Worm (Caenorhabditis elegans): ENCODE data around the gene ugt-20.

The ugt-20 gene

DNA sequence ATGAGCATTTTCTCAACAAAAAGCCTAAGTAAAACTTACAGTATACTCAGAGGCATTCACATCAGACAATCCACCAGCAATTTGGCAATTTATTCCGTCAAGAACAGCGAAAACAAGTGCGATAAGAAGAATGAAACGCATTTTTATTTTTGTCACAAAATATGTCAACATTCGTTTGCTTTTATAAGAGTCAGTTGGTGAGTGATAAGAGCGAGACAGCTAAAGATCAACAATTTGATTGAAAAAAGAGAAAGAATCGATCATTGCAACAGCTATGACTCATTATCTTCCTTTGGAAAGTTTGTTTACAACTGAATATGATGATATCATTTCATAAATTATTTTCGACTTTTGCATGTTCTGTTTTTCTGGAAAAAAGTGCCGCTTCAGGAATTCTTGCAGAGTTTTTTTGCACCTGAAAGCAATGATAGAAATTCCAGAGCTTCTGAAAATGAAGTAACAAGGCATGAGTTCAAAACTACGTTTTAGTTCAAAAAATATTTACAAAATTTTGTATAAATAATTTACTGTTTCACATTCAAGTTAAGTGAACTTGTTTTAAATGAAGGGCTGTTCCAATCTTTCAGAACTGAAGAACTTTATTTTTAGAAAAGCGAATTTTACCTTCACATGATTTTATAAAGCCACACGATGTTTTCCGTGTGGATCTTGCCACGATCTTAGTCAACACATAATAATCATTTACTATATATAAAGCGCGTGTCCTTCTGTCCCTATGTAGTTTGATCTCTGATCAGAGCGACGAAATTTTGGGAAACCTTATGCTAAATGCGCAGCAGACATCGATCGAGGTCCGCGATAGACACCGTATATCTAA, 10.3 kb upstream of the ugt-20 start, which contains the start of gene cpi-1 (continued):
- TF ChIP-seq lin-1 (GFP tag; IDR thresholded peaks at IDR 0.05) = no peak
- TF ChIP-seq F49E8.2 (tag; optimal IDR thresholded peaks at IDR 0.05; ENCODE audit: borderline replicate concordance) = no peak
- no peak for TF ChIP-seq ztf-7 (tag; optimal IDR thresholded peaks at IDR 0.05)
- TF ChIP-seq lin-13 (GFP tag; optimal IDR thresholded peaks at IDR 0.05) = no peak
- TF ChIP-seq aha-1 (tag) = peak; percentile 91
- no peak for TF ChIP-seq daf-8 (GFP tag; IDR thresholded peaks at IDR 0.05)
- TF ChIP-seq hlh-30 (tag; optimal IDR thresholded peaks at IDR 0.05; ENCODE audit: insufficient read depth) = peak; percentile 15
- no peak for TF ChIP-seq tag-97 (GFP tag; IDR thresholded peaks at IDR 0.05)
- TF ChIP-seq zag-1 (tag; optimal IDR thresholded peaks at IDR 0.05) = no peak
- peak; percentile 47 for TF ChIP-seq dmd-6 (GFP tag; IDR thresholded peaks at IDR 0.05)
- TF ChIP-seq daf-12 (tag; optimal IDR thresholded peaks at IDR 0.05) = no peak
- no peak for TF ChIP-seq ceh-82 (tag; optimal IDR thresholded peaks at IDR 0.05)
- TF ChIP-seq zip-2 (tag; optimal IDR thresholded peaks at IDR 0.05) = no peak
- TF ChIP-seq spr-3 (GFP tag; optimal IDR thresholded peaks at IDR 0.05) = no peak
- peak; percentile 54 for TF ChIP-seq nhr-28 (tag; optimal IDR thresholded peaks at IDR 0.05)
- peak; percentile 48; the same call in 1 of the 2 replicates for TF ChIP-seq snpc-1.2 (GFP tag; IDR thresholded peaks at IDR 0.05)
- no peak for TF ChIP-seq ztf-11 (tag; optimal IDR thresholded peaks at IDR 0.05)
- peak in 1 of 2 experiments; percentile 34 for TF ChIP-seq daf-16 (GFP tag; optimal IDR thresholded peaks at IDR 0.05)
- TF ChIP-seq daf-16 (tag; optimal IDR thresholded peaks at IDR 0.05) = peak; percentile 99
- peak; percentile 85 for TF ChIP-seq dve-1 (tag; optimal IDR thresholded peaks at IDR 0.05; ENCODE audit: insufficient read depth)

DNA sequence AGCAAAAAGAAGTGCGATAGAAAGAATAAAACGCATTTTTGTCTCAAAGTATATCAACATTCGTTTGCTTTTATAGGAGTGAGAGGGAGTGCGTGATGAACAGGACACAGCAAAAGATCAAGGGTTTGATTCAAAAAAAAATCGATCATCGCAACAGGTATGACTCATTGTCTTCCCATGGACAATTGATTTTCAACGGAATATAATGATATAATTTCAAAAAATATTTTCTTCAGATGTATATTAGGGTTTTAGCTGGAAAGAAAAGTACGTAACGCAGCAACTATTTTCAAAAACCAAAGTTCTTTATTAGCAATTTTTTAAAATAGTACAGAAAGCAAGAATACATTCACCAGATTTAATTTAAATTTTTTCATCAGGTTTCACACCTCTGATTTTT, 8.9 kb upstream of the ugt-20 start, which contains the start of gene K08B4.7:
K08B4.7 (minus strand) TSS at position 101 of the 400 bp plus-strand sequence.
- TF ChIP-seq lir-3 (tag; optimal IDR thresholded peaks at IDR 0.05) (no peak), nhr-237 (tag; optimal IDR thresholded peaks at IDR 0.05) (no peak), unc-130 (GFP tag; optimal IDR thresholded peaks at IDR 0.05) (no peak), T20F7.1 (GFP tag; optimal IDR thresholded peaks at IDR 0.05) (no peak), rbr-2 (tag; optimal IDR thresholded peaks at IDR 0.05) (no peak), mdl-1 (tag; optimal IDR thresholded peaks at IDR 0.05) (no peak), aha-1 (tag) (peak; percentile 34), ceh-20 (GFP tag; IDR thresholded peaks at IDR 0.05) (no peak), dve-1 (tag; optimal IDR thresholded peaks at IDR 0.05; ENCODE audit: insufficient read depth) (peak; percentile 3), hlh-11 (tag; optimal IDR thresholded peaks at IDR 0.05) (no peak), D1046.2 (GFP tag; IDR thresholded peaks at IDR 0.05) (no peak), attf-4 (tag; optimal IDR thresholded peaks at IDR 0.05) (no peak), daf-16 (GFP tag; optimal IDR thresholded peaks at IDR 0.05) (no peak), daf-16 (tag; optimal IDR thresholded peaks at IDR 0.05) (no peak), vab-7 (GFP tag; IDR thresholded peaks at IDR 0.05) (no peak), nhr-28 (tag; optimal IDR thresholded peaks at IDR 0.05) (peak; percentile 7), nhr-42 (GFP tag; IDR thresholded peaks at IDR 0.05) (no peak), ceh-62 (tag; optimal IDR thresholded peaks at IDR 0.05) (no peak), aly-2 (tag; optimal IDR thresholded peaks at IDR 0.05) (no peak), ces-1 (GFP tag; optimal IDR thresholded peaks at IDR 0.05) (no peak)

DNA sequence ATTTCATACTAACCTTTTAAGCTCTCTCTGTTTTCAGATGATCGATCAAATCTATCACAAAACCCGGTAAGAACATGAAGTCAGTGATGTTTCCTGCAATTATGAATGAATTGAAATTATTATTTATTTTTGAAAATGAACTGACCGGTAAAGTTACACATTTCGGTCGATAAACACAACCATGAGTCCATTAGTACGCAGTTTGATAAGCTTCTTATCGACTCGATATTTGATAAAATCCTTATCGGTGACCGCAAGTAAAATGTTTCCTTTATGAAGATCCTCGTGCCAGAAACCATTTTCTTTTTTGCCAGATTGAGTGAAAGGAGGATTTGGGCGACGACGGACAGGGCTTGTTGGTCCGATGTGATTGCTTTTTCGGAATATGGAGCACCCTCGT, 3.1 kb upstream of the ugt-20 start:
- TF ChIP-seq zfp-3 (GFP tag; conservative IDR thresholded peaks at IDR 0.05) = no peak
- TF ChIP-seq nhr-28 (tag; optimal IDR thresholded peaks at IDR 0.05) = peak; percentile 52
- TF ChIP-seq mep-1 (tag; optimal IDR thresholded peaks at IDR 0.05) = no peak
- TF ChIP-seq saeg-2 (GFP tag; IDR thresholded peaks at IDR 0.05) = no peak
- TF ChIP-seq ceh-20 (GFP tag; IDR thresholded peaks at IDR 0.05) = no peak
- TF ChIP-seq egl-27 (tag; optimal IDR thresholded peaks at IDR 0.05) = no peak
- no peak for TF ChIP-seq daf-16 (GFP tag; optimal IDR thresholded peaks at IDR 0.05)
- TF ChIP-seq daf-16 (tag; optimal IDR thresholded peaks at IDR 0.05) = peak; percentile 78
- TF ChIP-seq lin-29 (GFP tag; IDR thresholded peaks at IDR 0.05) = no peak
- no peak for TF ChIP-seq nhr-76 (tag; optimal IDR thresholded peaks at IDR 0.05)
- TF ChIP-seq lim-7 (GFP tag; IDR thresholded peaks at IDR 0.05) = no peak
- peak; percentile 38; the same call in 1 of the 2 replicates for TF ChIP-seq dmd-6 (GFP tag; IDR thresholded peaks at IDR 0.05)
- TF ChIP-seq lin-15B (tag; optimal IDR thresholded peaks at IDR 0.05) = no peak
- peak; percentile 38 for TF ChIP-seq dve-1 (tag; optimal IDR thresholded peaks at IDR 0.05; ENCODE audit: insufficient read depth)
- TF ChIP-seq unc-62 (GFP tag; optimal IDR thresholded peaks at IDR 0.05 in 1 of 2) = no peak
- TF ChIP-seq unc-62 (tag; optimal IDR thresholded peaks at IDR 0.05) = no peak
- TF ChIP-seq Y48G9A.11 (GFP tag; IDR thresholded peaks at IDR 0.05) = no peak
- no peak for TF ChIP-seq lin-13 (GFP tag; optimal IDR thresholded peaks at IDR 0.05)
- no peak for TF ChIP-seq fkh-10 (GFP tag; optimal IDR thresholded peaks at IDR 0.05)
- TF ChIP-seq F49E8.2 (tag; optimal IDR thresholded peaks at IDR 0.05; ENCODE audit: borderline replicate concordance) = no peak
- TF ChIP-seq snpc-1.2 (GFP tag; IDR thresholded peaks at IDR 0.05) = no peak
- no peak for TF ChIP-seq ceh-82 (tag; optimal IDR thresholded peaks at IDR 0.05)
- no peak for TF ChIP-seq skn-1 (tag; optimal IDR thresholded peaks at IDR 0.05)

Data from whole organism, L4 larva.